Fruit fly (Drosophila melanogaster): ENCODE data around the gene CG32486.

Gene CG32486

DNA sequence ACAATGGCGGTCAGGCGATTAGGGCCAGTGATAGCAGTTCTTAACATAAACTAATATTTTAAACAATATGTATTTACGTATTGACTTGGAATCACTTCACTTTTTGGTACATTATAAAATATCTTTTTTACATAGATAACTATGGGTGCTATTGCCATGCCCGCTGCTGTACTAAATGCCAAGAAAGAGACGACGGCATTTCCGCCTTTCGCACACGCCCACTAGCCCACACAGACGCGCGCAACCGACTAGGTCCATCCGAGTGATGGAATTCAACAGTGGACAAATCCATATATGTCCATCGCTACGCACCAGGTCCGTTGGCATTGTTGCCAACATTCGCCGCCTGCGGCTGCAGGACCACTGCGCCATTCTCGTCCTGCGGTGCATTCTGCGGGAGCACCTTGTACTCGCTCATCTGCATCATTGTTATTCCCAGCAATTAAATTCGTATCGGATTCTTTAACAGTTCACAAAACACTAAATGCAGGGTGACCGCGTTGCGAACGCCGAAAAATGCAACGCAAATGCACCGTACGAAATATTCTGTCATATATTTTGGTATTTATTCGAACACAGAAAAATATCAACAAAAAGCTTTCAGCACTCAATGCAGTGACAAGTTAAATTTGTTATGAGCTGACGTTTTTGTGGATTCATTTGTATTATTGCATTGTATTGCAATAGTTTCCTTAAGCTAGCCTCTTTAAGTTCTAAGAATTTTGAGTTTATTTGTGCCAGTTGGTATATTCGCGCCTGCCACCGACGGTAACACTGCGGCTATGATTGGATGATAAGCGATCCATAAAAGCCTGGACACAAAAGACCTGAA is 24.1 kb downstream of the CG32486 start, which contains the start of the genes scramb2 and Sk2 (continued):
- TF ChIP-seq CG14860 (GFP tag; IDR thresholded peaks at IDR 0.05; ENCODE audit: partially characterized antibody) (no peak), hth (optimal IDR thresholded peaks at IDR 0.05) (no peak), CG12744 (GFP tag; optimal IDR thresholded peaks at IDR 0.05) (peak; percentile 72), pho (GFP tag; optimal IDR thresholded peaks at IDR 0.05) (peak; percentile 72), Sin3A (optimal IDR thresholded peaks at IDR 0.05) (peak; percentile 95), wek (GFP tag; optimal IDR thresholded peaks at IDR 0.05) (peak; percentile 87), Six4 (GFP tag; optimal IDR thresholded peaks at IDR 0.05) (peak; percentile 89), CG1024 (GFP tag; IDR thresholded peaks at IDR 0.05) (peak; percentile 88), cwo (GFP tag; optimal IDR thresholded peaks at IDR 0.05) (peak; percentile 93), odd (GFP tag; optimal IDR thresholded peaks at IDR 0.05) (peak; percentile 96), Gug (GFP tag; IDR thresholded peaks at IDR 0.05) (peak; percentile 89), CG10147 (GFP tag; optimal IDR thresholded peaks at IDR 0.05) (peak; percentile 89), CG2120 (GFP tag; optimal IDR thresholded peaks at IDR 0.05) (peak; percentile 91), da (GFP tag; optimal IDR thresholded peaks at IDR 0.05) (peak; percentile 68), NfI (GFP tag; optimal IDR thresholded peaks at IDR 0.05) (peak; percentile 94), CG16863 (GFP tag; optimal IDR thresholded peaks at IDR 0.05) (peak; percentile 85), Sry-β (GFP tag; optimal IDR thresholded peaks at IDR 0.05) (peak; percentile 46), Hr3 (GFP tag; optimal IDR thresholded peaks at IDR 0.05) (peak; percentile 91), Vsx1 (GFP tag; optimal IDR thresholded peaks at IDR 0.05) (peak; percentile 94), NC2β (GFP tag; optimal IDR thresholded peaks at IDR 0.05) (peak; percentile 80), CG2116 (GFP tag; optimal IDR thresholded peaks at IDR 0.05) (peak; percentile 72), CG9932 (GFP tag; IDR thresholded peaks at IDR 0.05) (peak; percentile 90), tna (GFP tag; IDR thresholded peaks at IDR 0.05; ENCODE audit: partially characterized antibody) (no peak; the same call in 1 of the 2 replicates), vvl (GFP tag; IDR thresholded peaks at IDR 0.05) (peak; percentile 98), nmo (GFP tag; optimal IDR thresholded peaks at IDR 0.05) (peak; percentile 94), CG5953 (GFP tag; IDR thresholded peaks at IDR 0.05) (peak; percentile 94), danr (GFP tag; IDR thresholded peaks at IDR 0.05) (peak; percentile 91), CG2678 (tag; optimal IDR thresholded peaks at IDR 0.05) (peak; percentile 97), Nf-YA (GFP tag; IDR thresholded peaks at IDR 0.05) (peak; percentile 91), CG17568 (GFP tag; optimal IDR thresholded peaks at IDR 0.05) (peak; percentile 94), CG12391 (tag; optimal IDR thresholded peaks at IDR 0.05) (peak; percentile 93), HHEX (GFP tag; optimal IDR thresholded peaks at IDR 0.05) (peak; percentile 97), CG13624 (GFP tag; optimal IDR thresholded peaks at IDR 0.05) (peak; percentile 84), CG16813 (GFP tag; IDR thresholded peaks at IDR 0.05; ENCODE audit: partially characterized antibody) (no peak), sima (GFP tag; optimal IDR thresholded peaks at IDR 0.05) (peak; percentile 51), Scr (GFP tag; IDR thresholded peaks at IDR 0.05; ENCODE audit: partially characterized antibody) (no peak), lmd (GFP tag; IDR thresholded peaks at IDR 0.05) (peak; percentile 94), CG17361 (GFP tag; IDR thresholded peaks at IDR 0.05) (peak; percentile 95), Oaz (GFP tag; IDR thresholded peaks at IDR 0.05) (peak; percentile 91), CG7357 (GFP tag; IDR thresholded peaks at IDR 0.05) (peak; percentile 86), gfzf (GFP tag; optimal IDR thresholded peaks at IDR 0.05) (peak; percentile 97), CG17359 (tag; optimal IDR thresholded peaks at IDR 0.05) (peak; percentile 96), CG5180 (GFP tag; optimal IDR thresholded peaks at IDR 0.05) (peak; percentile 88), CG12104 (GFP tag; optimal IDR thresholded peaks at IDR 0.05) (peak; percentile 93), Nf-YC (tag; optimal IDR thresholded peaks at IDR 0.05) (peak; percentile 91), ewg (GFP tag; optimal IDR thresholded peaks at IDR 0.05) (peak; percentile 87), Doc2 (GFP tag; IDR thresholded peaks at IDR 0.05) (peak; percentile 81), CG31441 (GFP tag; IDR thresholded peaks at IDR 0.05) (peak; percentile 97), CG7839 (tag; optimal IDR thresholded peaks at IDR 0.05) (peak; percentile 96)

Measured in whole organism, embryonic.